Fruit fly (Drosophila melanogaster) whole organism, embryonic: Measurements from ENCODE around the gene Polr1B.
A peak's percentile ranks its signal among the peaks of the same experiment; 100 is the strongest.

Experiments
- Asciz ChIP-seq: fragments of 200-800 bp; sonication (Bioruptor generic); optimal IDR thresholded peaks from 2 replicates; lab custom pipeline; 2017; ENCODE audit warnings: missing biosample characterization, mild to moderate bottlenecking, missing genetic modification characterization, missing genetic modification reagents
- CG10209 ChIP-seq: fragments of 200-800 bp; sonication (Bioruptor generic); optimal IDR thresholded peaks from 3 replicates; lab custom pipeline; 2017; ENCODE audit warnings: missing biosample characterization, mild to moderate bottlenecking, missing genetic modification characterization, missing genetic modification reagents
- CG10267 ChIP-seq: fragments of 200-800 bp; sonication (Bioruptor generic); optimal IDR thresholded peaks from 2 replicates; lab custom pipeline; 2018; ENCODE audit warnings: missing biosample characterization, mild to moderate bottlenecking, missing genetic modification characterization, moderate library complexity
- CG13424 ChIP-seq: fragments of 200-800 bp; sonication (Bioruptor generic); optimal IDR thresholded peaks from 2 replicates; lab custom pipeline; 2019; ENCODE audit warnings: missing biosample characterization, mild to moderate bottlenecking, missing genetic modification characterization, moderate library complexity
- CG14710 ChIP-seq: fragments of 200-800 bp; sonication (Bioruptor generic); optimal IDR thresholded peaks from 3 replicates; lab custom pipeline; 2019; ENCODE audit warnings: missing biosample characterization, mild to moderate bottlenecking, missing genetic modification characterization, moderate library complexity
- CG16813 ChIP-seq: fragments of 200-800 bp; sonication (Bioruptor generic); IDR thresholded peaks from 3 replicates; pipeline ENCODE4 v1.3.6; 2022; ENCODE audit warnings: missing biosample characterization, missing genetic modification characterization; ENCODE audit not compliant: partially characterized antibody
- CG18619 ChIP-seq: fragments of 200-800 bp; sonication (Bioruptor generic); optimal IDR thresholded peaks from 3 replicates; lab custom pipeline; 2017; ENCODE audit warnings: missing biosample characterization, mild to moderate bottlenecking, missing genetic modification characterization
- CG2116 ChIP-seq: fragments of 200-800 bp; sonication (Bioruptor generic); optimal IDR thresholded peaks from 3 replicates; lab custom pipeline; 2018; ENCODE audit warnings: missing biosample characterization, mild to moderate bottlenecking, missing genetic modification characterization
- CG2202 ChIP-seq: fragments of 200-800 bp; sonication (Bioruptor generic); optimal IDR thresholded peaks from 2 replicates; lab custom pipeline; 2018; ENCODE audit warnings: missing biosample characterization, mild to moderate bottlenecking, missing genetic modification characterization
- CG2875 ChIP-seq: fragments of 200-800 bp; sonication (Bioruptor generic); optimal IDR thresholded peaks from 2 replicates; lab custom pipeline; 2017; ENCODE audit warnings: missing biosample characterization, mild to moderate bottlenecking, missing genetic modification characterization, missing genetic modification reagents
- CG30020 ChIP-seq: fragments of 200-800 bp; optimal IDR thresholded peaks from 2 replicates; lab custom pipeline; 2019; ENCODE audit warnings: missing biosample characterization, mild to moderate bottlenecking, missing genetic modification characterization, moderate library complexity
- CG30403 ChIP-seq: fragments of 200-800 bp; sonication (Bioruptor generic); optimal IDR thresholded peaks from 3 replicates; lab custom pipeline; 2016; ENCODE audit warnings: missing biosample characterization, missing genetic modification characterization
- CG30431 ChIP-seq: fragments of 200-800 bp; sonication (Bioruptor generic); optimal IDR thresholded peaks from 2 replicates; lab custom pipeline; 2017; ENCODE audit warnings: missing biosample characterization, missing genetic modification characterization
- CG31441 ChIP-seq: fragments of 200-800 bp; sonication (Bioruptor generic); IDR thresholded peaks from 2 replicates; pipeline ENCODE4 v1.3.6; 2022; ENCODE audit warnings: missing biosample characterization, missing genetic modification characterization
- CG33213 ChIP-seq: fragments of 200-800 bp; sonication (Bioruptor generic); optimal IDR thresholded peaks from 3 replicates; lab custom pipeline; 2016; ENCODE audit warnings: missing biosample characterization, missing genetic modification characterization
- CG3407 ChIP-seq: fragments of 200-800 bp; sonication (Bioruptor generic); optimal IDR thresholded peaks from 2 replicates; lab custom pipeline; 2018; ENCODE audit warnings: missing biosample characterization, mild to moderate bottlenecking, missing genetic modification characterization
- CG34376 ChIP-seq: fragments of 200-800 bp; sonication (Bioruptor generic); optimal IDR thresholded peaks from 2 replicates; lab custom pipeline; 2018; ENCODE audit warnings: missing biosample characterization, mild to moderate bottlenecking, missing genetic modification characterization
- CG4360 ChIP-seq: fragments of 200-800 bp; sonication (Bioruptor generic); IDR thresholded peaks from 2 replicates; pipeline ENCODE4 v1.3.6; 2022; ENCODE audit warnings: missing biosample characterization, missing genetic modification characterization
- CG4404 ChIP-seq: fragments of 200-800 bp; sonication (Bioruptor generic); IDR thresholded peaks from 2 replicates; pipeline ENCODE4 v1.3.6; 2022; ENCODE audit warnings: missing biosample characterization, missing genetic modification characterization
- CG4424 ChIP-seq: fragments of 200-800 bp; sonication (Bioruptor generic); optimal IDR thresholded peaks from 3 replicates; lab custom pipeline; 2016; ENCODE audit warnings: missing biosample characterization, missing genetic modification characterization
- CG4820 ChIP-seq: fragments of 200-800 bp; sonication (Bioruptor generic); optimal IDR thresholded peaks from 3 replicates; lab custom pipeline; 2016; ENCODE audit warnings: missing biosample characterization, missing genetic modification characterization
- CG6689 ChIP-seq: fragments of 200-800 bp; sonication (Bioruptor generic); IDR thresholded peaks from 2 replicates; pipeline ENCODE4 v1.3.6; 2022; ENCODE audit warnings: missing biosample characterization, missing genetic modification characterization
- CG6854 ChIP-seq: fragments of 200-800 bp; sonication (Bioruptor generic); optimal IDR thresholded peaks from 3 replicates; lab custom pipeline; 2017; ENCODE audit warnings: missing biosample characterization, mild to moderate bottlenecking, missing genetic modification characterization
- CG8388 ChIP-seq: fragments of 200-800 bp; sonication (Bioruptor generic); optimal IDR thresholded peaks from 2 replicates; lab custom pipeline; 2019; ENCODE audit warnings: missing biosample characterization, mild to moderate bottlenecking, missing genetic modification characterization, moderate library complexity
- CG8765 ChIP-seq: fragments of 200-800 bp; sonication (Bioruptor generic); IDR thresholded peaks from 2 replicates; pipeline ENCODE4 v1.3.6; 2022; ENCODE audit warnings: missing biosample characterization, missing genetic modification characterization
- Chrac-16 ChIP-seq: fragments of 200-800 bp; sonication (Bioruptor generic); optimal IDR thresholded peaks from 3 replicates; lab custom pipeline; 2016; ENCODE audit warnings: missing biosample characterization, missing genetic modification characterization
- Fer1 ChIP-seq: fragments of 200-800 bp; sonication (Bioruptor generic); optimal IDR thresholded peaks from 2 replicates; lab custom pipeline; 2017; ENCODE audit warnings: missing biosample characterization, mild to moderate bottlenecking, missing genetic modification characterization
- Hmx ChIP-seq: fragments of 200-800 bp; sonication (Bioruptor generic); optimal IDR thresholded peaks from 2 replicates; lab custom pipeline; 2016; ENCODE audit warnings: missing biosample characterization, missing genetic modification characterization
- Hr3 ChIP-seq: fragments of 200-800 bp; sonication (Bioruptor generic); optimal IDR thresholded peaks from 3 replicates; lab custom pipeline; 2016; ENCODE audit warnings: missing biosample characterization, missing genetic modification characterization
- Hsf ChIP-seq: fragments of 200-800 bp; sonication (Bioruptor generic); optimal IDR thresholded peaks from 3 replicates; lab custom pipeline; 2016; ENCODE audit warnings: missing biosample characterization, missing genetic modification characterization
- Kr ChIP-seq: fragments of 200-800 bp; sonication (Bioruptor generic); optimal IDR thresholded peaks from 2 replicates; lab custom pipeline; 2017; ENCODE audit warnings: missing biosample characterization, mild to moderate bottlenecking, missing genetic modification characterization
- Lhr ChIP-seq: fragments of 200-800 bp; sonication (Bioruptor generic); optimal IDR thresholded peaks from 3 replicates; lab custom pipeline; 2017; ENCODE audit warnings: mild to moderate bottlenecking, missing biosample characterization, missing genetic modification reagents, missing genetic modification characterization
- Max ChIP-seq: fragments of 200-800 bp; sonication (Bioruptor generic); optimal IDR thresholded peaks from 2 replicates; lab custom pipeline; 2016; ENCODE audit warnings: missing biosample characterization, mild to moderate bottlenecking, missing genetic modification characterization
- Optix ChIP-seq: fragments of 200-800 bp; sonication (Bioruptor generic); IDR thresholded peaks from 3 replicates; pipeline ENCODE4 v1.3.6; 2022; ENCODE audit warnings: missing biosample characterization, missing genetic modification characterization
- Usf ChIP-seq: fragments of 200-800 bp; sonication (Bioruptor generic); optimal IDR thresholded peaks from 2 replicates; lab custom pipeline; 2017; ENCODE audit warnings: missing genotype, missing biosample characterization, missing genetic modification characterization
- bcd ChIP-seq: fragments of 200-800 bp; sonication (Bioruptor generic); optimal IDR thresholded peaks from 2 replicates; lab custom pipeline; 2017; ENCODE audit warnings: missing biosample characterization, mild to moderate bottlenecking, missing genetic modification characterization
- bsh ChIP-seq, 2 experiments: fragments of 200-800 bp; sonication (Bioruptor generic); optimal IDR thresholded peaks; 2 replicates each; lab custom pipeline; 2017 to 2018; ENCODE audit warnings: mild to moderate bottlenecking in 2 of 2, missing biosample characterization in 2 of 2, missing genetic modification characterization in 2 of 2, moderate library complexity in 1 of 2
- dmrt11E ChIP-seq: fragments of 200-800 bp; sonication (Bioruptor generic); optimal IDR thresholded peaks from 3 replicates; lab custom pipeline; 2018; ENCODE audit warnings: missing biosample characterization, mild to moderate bottlenecking, missing genetic modification characterization, moderate library complexity
- fd96Cb ChIP-seq: fragments of 200-800 bp; sonication (Bioruptor generic); optimal IDR thresholded peaks from 2 replicates; lab custom pipeline; 2018; ENCODE audit warnings: missing biosample characterization, mild to moderate bottlenecking, missing genetic modification characterization, moderate library complexity
- grau ChIP-seq: fragments of 200-800 bp; optimal IDR thresholded peaks from 3 replicates; lab custom pipeline; 2019; ENCODE audit warnings: missing biosample characterization, mild to moderate bottlenecking, missing genetic modification characterization, moderate library complexity
- gsb-n ChIP-seq: fragments of 200-800 bp; sonication (Bioruptor generic); optimal IDR thresholded peaks from 3 replicates; lab custom pipeline; 2018; ENCODE audit warnings: missing biosample characterization, mild to moderate bottlenecking, missing genetic modification characterization
- lmd ChIP-seq: fragments of 200-800 bp; sonication (Bioruptor generic); IDR thresholded peaks from 2 replicates; pipeline ENCODE4 v1.3.6; 2022; ENCODE audit warnings: missing biosample characterization, missing genetic modification characterization
- nom ChIP-seq: fragments of 200-800 bp; sonication (Bioruptor generic); optimal IDR thresholded peaks from 2 replicates; lab custom pipeline; 2017; ENCODE audit warnings: missing biosample characterization, missing genetic modification characterization, mild to moderate bottlenecking, moderate library complexity, missing genetic modification reagents
- pita ChIP-seq: fragments of 200-800 bp; sonication (Bioruptor generic); optimal IDR thresholded peaks from 2 replicates; lab custom pipeline; 2017; ENCODE audit warnings: missing biosample characterization, mild to moderate bottlenecking, missing genetic modification characterization
- pzg ChIP-seq: fragments of 200-800 bp; sonication (Bioruptor generic); optimal IDR thresholded peaks from 3 replicates; lab custom pipeline; 2018; ENCODE audit warnings: missing biosample characterization, mild to moderate bottlenecking, missing genetic modification characterization, moderate library complexity
- stwl ChIP-seq: fragments of 200-800 bp; sonication (Bioruptor generic); optimal IDR thresholded peaks from 3 replicates; lab custom pipeline; 2018; ENCODE audit warnings: missing biosample characterization, mild to moderate bottlenecking, missing genetic modification characterization, moderate library complexity
- sug ChIP-seq: fragments of 200-800 bp; optimal IDR thresholded peaks from 2 replicates; lab custom pipeline; 2019; ENCODE audit warnings: missing biosample characterization, mild to moderate bottlenecking, missing genetic modification characterization, moderate library complexity
- zfh1 ChIP-seq: fragments of 200-800 bp; sonication (Bioruptor generic); IDR thresholded peaks from 3 replicates; pipeline ENCODE4 v1.3.6; 2022; ENCODE audit warnings: missing biosample characterization, missing genetic modification characterization

The Polr1B gene

DNA sequence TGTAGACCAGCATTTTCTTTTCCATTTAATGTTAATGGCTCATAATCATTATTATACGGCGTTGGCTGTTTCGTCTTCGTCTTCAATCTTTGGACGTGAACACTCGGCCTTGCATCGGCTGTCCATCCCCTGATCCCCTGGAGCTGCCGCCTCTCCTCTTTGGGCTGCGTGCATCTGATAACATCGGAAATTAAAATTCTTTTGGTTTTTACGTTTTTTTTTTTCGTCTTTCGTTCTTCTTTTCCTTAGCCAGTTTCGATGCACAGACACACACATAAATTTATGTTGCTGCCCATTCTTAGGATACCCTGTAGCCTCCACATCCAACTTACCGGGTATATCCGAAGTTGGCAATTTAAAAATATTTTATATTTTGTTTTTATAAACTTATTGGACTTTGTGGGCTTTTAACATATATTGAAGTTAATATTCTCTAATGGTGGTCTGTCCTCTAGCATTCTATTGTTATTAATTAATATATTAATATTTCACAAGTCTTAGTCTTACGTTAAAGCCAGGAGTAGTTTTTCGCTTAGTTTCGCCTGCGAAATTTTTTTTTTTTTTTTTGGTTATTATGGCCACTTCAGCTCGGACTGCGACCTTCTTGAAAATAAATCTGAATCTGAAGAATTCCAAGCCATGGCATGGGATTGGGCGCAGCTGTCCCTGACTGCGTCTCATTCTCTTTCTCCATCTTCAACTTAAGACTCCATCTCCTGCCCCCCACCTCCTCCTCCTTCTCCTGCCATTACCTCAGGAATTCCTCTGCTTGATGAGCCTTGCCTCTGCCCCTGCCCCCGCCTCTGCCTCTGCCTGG, 36.8 kb downstream of the Polr1B start (continued):
- peak; percentile 70 for TF ChIP-seq CG4404 (GFP tag; lab: Robert Waterston, UW)
- TF ChIP-seq CG4424: peak; percentile 60
- peak; percentile 82 for TF ChIP-seq CG14710 (tag; lab: Kevin White, UChicago)
- peak; percentile 23 for TF ChIP-seq CG3407
- peak; percentile 29; the same call in 1 of the 3 replicates for TF ChIP-seq Optix
- peak; percentile 38 for TF ChIP-seq Hr3 (GFP tag; lab: Kevin White, UChicago)
- peak; percentile 1 for TF ChIP-seq CG4820 (GFP tag; lab: Kevin White, UChicago)
- TF ChIP-seq pita (GFP tag; lab: Kevin White, UChicago): no peak
- TF ChIP-seq CG18619 (GFP tag; lab: Kevin White, UChicago): peak; percentile 9
- TF ChIP-seq bsh (GFP tag; optimal IDR thresholded peaks at IDR 0.05; lab: Kevin White, UChicago): peak; percentile 71 to 85
- no peak for TF ChIP-seq Hmx (GFP tag; lab: Kevin White, UChicago)
- no peak for TF ChIP-seq CG33213 (GFP tag; lab: Kevin White, UChicago)
- TF ChIP-seq gsb-n (tag; lab: Kevin White, UChicago): peak; percentile 59
- TF ChIP-seq Fer1 (GFP tag; lab: Kevin White, UChicago): no peak
- TF ChIP-seq CG8765 (GFP tag; lab: Robert Waterston, UW): peak; percentile 14; the same call in 1 of the 2 replicates
- TF ChIP-seq CG6689 (GFP tag; lab: Robert Waterston, UW): peak; percentile 58
- TF ChIP-seq sug (tag; lab: Kevin White, UChicago): no peak
- peak; percentile 42 for TF ChIP-seq CG30403
- peak; percentile 58 for TF ChIP-seq CG2202 (tag; lab: Kevin White, UChicago)
- peak; percentile 75 for TF ChIP-seq nom (GFP tag; lab: Kevin White, UChicago)
- no peak for TF ChIP-seq Hsf (GFP tag; lab: Kevin White, UChicago)
- peak; percentile 43 for TF ChIP-seq CG13424
- TF ChIP-seq lmd (GFP tag; lab: Robert Waterston, UW): peak; percentile 18; the same call in 1 of the 2 replicates
- TF ChIP-seq CG30431 (GFP tag; lab: Kevin White, UChicago): peak; percentile 58
- peak; percentile 56 for TF ChIP-seq fd96Cb (tag; lab: Kevin White, UChicago)
- TF ChIP-seq Max (GFP tag; lab: Kevin White, UChicago): peak; percentile 4
- no peak for TF ChIP-seq pzg
- peak; percentile 77 for TF ChIP-seq CG10267 (tag; lab: Kevin White, UChicago)
- TF ChIP-seq CG2116 (GFP tag; lab: Kevin White, UChicago): peak; percentile 2
- TF ChIP-seq CG34376 (GFP tag; lab: Kevin White, UChicago): no peak
- peak; percentile 66 for TF ChIP-seq CG31441 (GFP tag; lab: Robert Waterston, UW)
- peak; percentile 24 for TF ChIP-seq CG30020 (tag; lab: Kevin White, UChicago)
- no peak for TF ChIP-seq CG16813 (GFP tag; lab: Robert Waterston, UW)
- no peak for TF ChIP-seq CG4360
- TF ChIP-seq bcd: no peak
- TF ChIP-seq CG8388 (GFP tag; lab: Kevin White, UChicago): peak; percentile 58
- peak; percentile 59; the same call in 2 of the 3 replicates for TF ChIP-seq zfh1 (GFP tag; lab: Robert Waterston, UW)
- no peak for TF ChIP-seq CG6854 (GFP tag; lab: Kevin White, UChicago)
- peak; percentile 61 for TF ChIP-seq Usf (GFP tag; lab: Kevin White, UChicago)
- peak; percentile 49 for TF ChIP-seq Chrac-16 (GFP tag; lab: Kevin White, UChicago)
- TF ChIP-seq CG2875 (GFP tag; lab: Kevin White, UChicago): peak; percentile 44
- TF ChIP-seq dmrt11E (tag; lab: Kevin White, UChicago): peak; percentile 96
- TF ChIP-seq Asciz (GFP tag; lab: Kevin White, UChicago): no peak
- TF ChIP-seq CG10209 (GFP tag; lab: Kevin White, UChicago): peak; percentile 37
- peak; percentile 21 for TF ChIP-seq stwl
- peak; percentile 58 for TF ChIP-seq grau (tag; lab: Kevin White, UChicago)
- TF ChIP-seq Lhr (GFP tag; lab: Kevin White, UChicago): peak; percentile 35
- TF ChIP-seq Kr: peak; percentile 18
